Worm (Caenorhabditis elegans) whole organism, L1 larva: ENCODE results near the gene cysl-4.

Experiments
- C16A3.4 ChIP-seq: fragments of 150-350 bp; optimal IDR thresholded peaks from 2 replicates; lab custom pipeline; 2014; ENCODE audit warnings: missing biosample characterization, missing genetic modification characterization
- C34B4.2 ChIP-seq: sonication (generic microtip); optimal IDR thresholded peaks from 2 replicates; lab custom pipeline; 2017; ENCODE audit warnings: mild to moderate bottlenecking, missing genetic modification characterization, missing compliant biosample characterization
- F16B12.6 ChIP-seq: fragments of 150-350 bp; optimal IDR thresholded peaks from 2 replicates; lab custom pipeline; 2014; ENCODE audit warnings: missing biosample characterization, missing genetic modification characterization
- blmp-1 ChIP-seq: fragments of 150-350 bp; optimal IDR thresholded peaks from 2 replicates; lab custom pipeline; 2014; ENCODE audit warnings: missing biosample characterization, missing genetic modification characterization
- ceh-63 ChIP-seq: fragments of 200-800 bp; sonication (Bioruptor generic); optimal IDR thresholded peaks from 2 replicates; lab custom pipeline; 2018; ENCODE audit warnings: mild to moderate bottlenecking, missing genetic modification characterization, missing compliant biosample characterization
- ceh-8 ChIP-seq: fragments of 200-800 bp; sonication (Bioruptor generic); optimal IDR thresholded peaks from 2 replicates; lab custom pipeline; 2018; ENCODE audit warnings: mild to moderate bottlenecking, missing genetic modification characterization, moderate library complexity, missing compliant biosample characterization
- elt-3 ChIP-seq, 6 experiments: fragments of 150-350 bp in 1 of 6; sonication (generic microtip); optimal IDR thresholded peaks; 2 replicates each; lab custom pipeline; 2017 to 2018; ENCODE audit warnings: missing biosample characterization in 6 of 6, missing genetic modification characterization in 6 of 6, inconsistent platforms in 1 of 6
- fos-1 ChIP-seq: fragments of 150-350 bp; optimal IDR thresholded peaks from 2 replicates; lab custom pipeline; 2014; ENCODE audit warnings: missing biosample characterization, missing genetic modification characterization
- grh-1 ChIP-seq: fragments of 200-800 bp; sonication (Bioruptor generic); IDR thresholded peaks from 2 replicates; pipeline ENCODE4 v1.3.6; 2022; ENCODE audit warnings: missing genetic modification reagents, missing genetic modification characterization, missing compliant biosample characterization
- hlh-17 ChIP-seq: fragments of 200-800 bp; sonication (Bioruptor generic); optimal IDR thresholded peaks from 2 replicates; lab custom pipeline; 2018; ENCODE audit warnings: missing genetic modification characterization, mild to moderate bottlenecking, missing compliant biosample characterization, moderate library complexity, borderline replicate concordance
- hlh-4 ChIP-seq: sonication (generic microtip); optimal IDR thresholded peaks from 2 replicates; lab custom pipeline; 2016; ENCODE audit warnings: mild to moderate bottlenecking, missing genetic modification characterization, missing compliant biosample characterization
- isw-1 ChIP-seq: fragments of 200-800 bp; sonication (Bioruptor generic); IDR thresholded peaks from 2 replicates; pipeline ENCODE4 v1.3.6; 2022; ENCODE audit warnings: missing genetic modification characterization, missing compliant biosample characterization
- lin-15B ChIP-seq: fragments of 150-350 bp; sonication (generic microtip); optimal IDR thresholded peaks from 3 replicates; lab custom pipeline; 2014; ENCODE audit warnings: missing biosample characterization, missing genetic modification characterization
- lin-35 ChIP-seq, 2 experiments: fragments of 150-350 bp; optimal IDR thresholded peaks; 2 replicates each; lab custom pipeline; 2014; ENCODE audit warnings: missing biosample characterization in 2 of 2, missing genetic modification characterization in 2 of 2, missing genetic modification reagents in 2 of 2
- mdl-1 ChIP-seq, 2 experiments: fragments of 150-350 bp; optimal IDR thresholded peaks; 2 replicates each; lab custom pipeline; 2014 to 2017; ENCODE audit warnings: missing biosample characterization in 2 of 2, missing genetic modification characterization in 2 of 2, inconsistent platforms in 1 of 2
- mef-2 ChIP-seq: fragments of 150-350 bp; optimal IDR thresholded peaks from 2 replicates; lab custom pipeline; 2014; ENCODE audit warnings: missing biosample characterization, missing genetic modification characterization
- nhr-237 ChIP-seq: fragments of 150-350 bp; optimal IDR thresholded peaks from 2 replicates; lab custom pipeline; 2014; ENCODE audit warnings: missing biosample characterization, missing genetic modification characterization
- nhr-71 ChIP-seq: sonication (generic microtip); optimal IDR thresholded peaks from 2 replicates; lab custom pipeline; 2016; ENCODE audit warnings: mild to moderate bottlenecking, missing genetic modification characterization, moderate library complexity, missing compliant biosample characterization
- nhr-76 ChIP-seq: sonication (generic microtip); optimal IDR thresholded peaks from 2 replicates; lab custom pipeline; 2017; ENCODE audit warnings: missing biosample characterization, missing genetic modification characterization
- nhr-85 ChIP-seq: sonication (generic microtip); peaks from one replicate; lab custom pipeline; 2016; ENCODE audit warnings: missing genetic modification characterization, inconsistent platforms, missing compliant biosample characterization
- nhr-90 ChIP-seq: sonication (generic microtip); optimal IDR thresholded peaks from 2 replicates; lab custom pipeline; 2016; ENCODE audit warnings: mild to moderate bottlenecking, missing genetic modification characterization, missing compliant biosample characterization; ENCODE audit not compliant: poor library complexity
- pax-3 ChIP-seq: fragments of 200-800 bp; sonication (Bioruptor generic); optimal IDR thresholded peaks from 2 replicates; lab custom pipeline; 2018; ENCODE audit warnings: mild to moderate bottlenecking, missing genetic modification characterization, moderate library complexity, missing compliant biosample characterization
- pqm-1 ChIP-seq: sonication (generic microtip); optimal IDR thresholded peaks from 3 replicates; lab custom pipeline; 2017; ENCODE audit warnings: missing biosample characterization, missing genetic modification characterization
- snpc-4 ChIP-seq: fragments of 150-350 bp; optimal IDR thresholded peaks from 2 replicates; lab custom pipeline; 2014; ENCODE audit warnings: missing biosample characterization, missing genetic modification characterization
- snu-23 ChIP-seq: sonication (generic microtip); optimal IDR thresholded peaks from 2 replicates; lab custom pipeline; 2016; ENCODE audit warnings: missing genetic modification characterization, missing compliant biosample characterization
- sox-4 ChIP-seq: sonication (generic microtip); optimal IDR thresholded peaks from 2 replicates; lab custom pipeline; 2016; ENCODE audit warnings: missing genetic modification characterization, missing compliant biosample characterization
- sup-37 ChIP-seq: fragments of 200-800 bp; sonication (Bioruptor generic); optimal IDR thresholded peaks from 2 replicates; lab custom pipeline; 2018; ENCODE audit warnings: mild to moderate bottlenecking, missing genetic modification characterization, missing compliant biosample characterization
- tbx-2 ChIP-seq: sonication (generic microtip); optimal IDR thresholded peaks from 2 replicates; lab custom pipeline; 2016; ENCODE audit warnings: missing genetic modification characterization, missing compliant biosample characterization
- unc-30 ChIP-seq: sonication (generic microtip); optimal IDR thresholded peaks from 2 replicates; lab custom pipeline; 2017; ENCODE audit warnings: missing biosample characterization, missing genetic modification characterization
- unc-98 ChIP-seq: fragments of 200-800 bp; sonication (Bioruptor generic); IDR thresholded peaks from 2 replicates; pipeline ENCODE4 v1.3.6; 2022; ENCODE audit warnings: missing genetic modification characterization, missing compliant biosample characterization
- zip-4 ChIP-seq: fragments of 200-800 bp; sonication (Bioruptor generic); optimal IDR thresholded peaks from 2 replicates; lab custom pipeline; 2018; ENCODE audit warnings: mild to moderate bottlenecking, missing genetic modification characterization, moderate library complexity, missing compliant biosample characterization

cysl-4 gene

DNA sequence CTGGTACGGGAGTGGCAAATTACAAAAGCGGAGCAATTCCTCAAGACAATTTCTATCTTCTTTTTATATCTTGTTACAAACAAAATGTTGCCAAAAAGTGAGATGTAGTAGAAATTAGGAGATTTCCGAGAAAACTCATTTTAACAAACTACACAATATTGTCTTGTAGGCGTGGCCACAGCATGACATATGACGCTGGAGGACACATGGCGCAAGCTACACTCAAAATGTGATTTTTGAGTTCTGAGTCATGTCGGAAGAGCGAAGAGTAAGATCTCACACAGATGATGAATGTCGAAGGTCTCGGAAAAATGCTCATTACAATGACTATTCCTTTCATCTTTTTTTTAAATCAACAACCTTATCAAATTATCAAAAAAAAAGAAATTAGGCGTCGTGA lies 43.3 kb upstream of the cysl-4 start, which contains the start of gene Y40B10B.1:
Gene Y40B10B.1 (minus strand): TSS at position 101 of the 400 bp plus-strand sequence.
- no peak for TF ChIP-seq nhr-237 (tag; lab: Kevin White, UChicago)

DNA sequence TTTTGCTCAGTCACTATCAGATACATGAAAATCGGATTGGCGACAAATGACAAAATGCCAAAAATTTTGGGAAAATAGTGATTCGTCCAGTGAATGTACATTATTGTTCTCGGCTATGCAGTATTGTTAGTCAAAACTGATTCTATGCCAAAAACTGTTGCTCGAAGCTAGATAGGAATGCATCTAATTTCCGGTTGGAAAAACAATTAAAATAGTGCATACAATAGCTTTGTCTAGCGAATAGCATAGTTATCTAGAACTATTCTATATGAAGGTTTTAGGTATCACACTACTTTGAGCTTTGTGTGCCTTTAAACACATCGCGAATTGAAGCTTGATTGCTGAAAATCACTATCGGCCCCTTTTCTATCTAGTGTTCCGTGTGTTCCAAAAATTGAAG lies 40.0 kb upstream of the cysl-4 start, which contains the start of gene srj-15:
Gene srj-15 (minus strand): TSS at position 101 of the 400 bp plus-strand sequence.
- TF ChIP-seq sox-4: no peak
- no peak for TF ChIP-seq ceh-63 (GFP tag; lab: Kevin White, UChicago)
- no peak for TF ChIP-seq nhr-90 (tag; lab: Kevin White, UChicago)
- no peak for TF ChIP-seq zip-4 (GFP tag; lab: Kevin White, UChicago)
- TF ChIP-seq pax-3 (tag; lab: Kevin White, UChicago): no peak
- no peak for TF ChIP-seq lin-35 (GFP tag; optimal IDR thresholded peaks at IDR 0.05; lab: Kevin White, UChicago)
- no peak for TF ChIP-seq lin-15B (tag; lab: Kevin White, UChicago)
- no peak for TF ChIP-seq ceh-8 (GFP tag; lab: Kevin White, UChicago)
- TF ChIP-seq snu-23 (GFP tag; lab: Kevin White, UChicago): no peak

DNA sequence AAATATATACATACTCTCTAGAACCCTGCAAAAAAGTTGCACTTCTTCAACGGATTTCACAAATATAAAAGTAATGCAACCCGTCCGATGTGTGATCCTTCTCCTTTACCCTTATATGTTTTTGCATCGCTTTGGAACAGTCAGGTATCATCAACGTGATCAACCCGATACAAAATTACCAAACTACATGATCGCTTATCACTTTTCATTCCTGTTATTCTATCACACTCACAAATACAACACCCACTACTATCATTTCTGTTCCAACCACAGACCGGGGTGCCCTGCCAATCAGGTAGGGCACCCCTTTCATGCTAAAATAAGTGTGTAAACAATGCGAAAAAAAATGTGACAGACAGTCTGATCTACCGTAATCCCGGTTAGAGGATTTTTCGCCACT lies 37.8 kb upstream of the cysl-4 start:
- no peak for TF ChIP-seq grh-1
- no peak for TF ChIP-seq C16A3.4 (tag; lab: Kevin White, UChicago)
- TF ChIP-seq nhr-85 (tag; lab: Kevin White, UChicago): no peak
- TF ChIP-seq hlh-4 (tag; lab: Kevin White, UChicago): no peak
- no peak for TF ChIP-seq sup-37

DNA sequence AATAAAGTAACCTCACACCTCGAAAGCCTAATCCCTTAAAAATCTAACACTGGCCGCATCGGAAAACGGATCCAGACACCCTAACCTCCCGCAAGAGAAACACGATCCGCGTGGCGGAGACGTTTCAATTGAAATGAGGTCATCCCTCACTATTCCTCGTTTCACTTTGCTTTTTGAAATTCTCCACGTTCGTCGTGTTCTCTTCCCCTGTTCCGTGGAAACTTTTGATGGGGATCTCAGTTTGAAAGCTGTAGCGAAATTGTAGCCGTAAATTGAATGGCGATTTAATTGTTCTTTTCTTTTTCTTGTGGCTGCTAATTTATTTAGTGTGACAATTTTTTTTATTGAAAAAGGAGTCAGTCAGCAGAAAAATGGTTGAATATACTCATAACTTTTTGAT lies 36.0 kb upstream of the cysl-4 start:
- TF ChIP-seq blmp-1: peak; percentile 51
- TF ChIP-seq pqm-1 (tag; lab: Kevin White, UChicago): no peak

DNA sequence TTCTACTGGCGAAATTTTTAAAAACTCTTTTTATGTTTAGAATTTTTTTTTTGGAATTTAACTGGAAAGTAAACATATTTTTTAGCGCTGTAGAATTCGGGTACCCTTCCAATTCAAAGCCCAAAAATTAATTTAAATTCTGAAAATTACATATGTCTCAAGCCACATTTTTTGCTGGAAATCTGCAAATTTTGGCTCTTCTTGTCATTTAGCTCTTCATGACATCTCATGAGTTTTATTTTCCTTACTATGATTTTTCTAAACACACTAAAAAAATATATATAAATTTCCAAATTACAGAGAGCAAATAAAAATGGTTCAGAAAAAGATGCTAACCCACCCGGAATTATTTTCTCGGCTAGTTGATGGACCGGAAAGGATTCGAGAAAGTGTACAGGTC lies 35.5 kb upstream of the cysl-4 start, which contains the start of gene acs-3:
Gene acs-3 (plus strand): TSS at position 301 of the 400 bp plus-strand sequence.
- no peak for TF ChIP-seq pax-3 (tag; lab: Kevin White, UChicago)
- no peak for TF ChIP-seq F16B12.6 (tag; lab: Kevin White, UChicago)
- no peak for TF ChIP-seq mdl-1 (tag; optimal IDR thresholded peaks at IDR 0.05; lab: Kevin White, UChicago)
- TF ChIP-seq nhr-76: no peak
- TF ChIP-seq snpc-4 (tag; lab: Kevin White, UChicago): no peak
- TF ChIP-seq unc-30: no peak
- TF ChIP-seq elt-3 (tag; optimal IDR thresholded peaks at IDR 0.05; lab: Kevin White, UChicago): no peak
- TF ChIP-seq nhr-71: no peak
- TF ChIP-seq tbx-2 (tag; lab: Kevin White, UChicago): no peak
- TF ChIP-seq hlh-17: no peak
- no peak for TF ChIP-seq unc-98 (GFP tag; lab: Robert Waterston, UW)
- no peak for TF ChIP-seq C34B4.2
- no peak for TF ChIP-seq lin-35 (GFP tag; optimal IDR thresholded peaks at IDR 0.05; lab: Kevin White, UChicago)

DNA sequence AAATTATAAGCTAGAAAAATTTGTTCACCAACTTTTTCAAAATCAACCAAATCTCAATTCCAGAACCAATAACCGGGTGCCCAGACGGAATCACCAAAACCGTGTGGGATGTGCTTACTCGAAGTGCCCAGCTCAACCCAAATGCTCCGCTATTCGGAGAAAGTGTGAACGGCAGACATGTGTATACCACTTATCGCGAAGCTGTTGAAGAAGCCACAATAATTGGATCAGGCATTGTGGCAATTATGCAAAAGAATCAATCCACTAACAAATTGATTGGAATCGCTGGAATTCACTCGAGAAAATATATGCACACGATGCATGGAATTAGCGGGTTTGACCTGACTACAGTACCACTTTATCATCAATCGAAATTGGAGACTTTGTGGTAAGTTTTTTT lies 35.1 kb upstream of the cysl-4 start:
- no peak for TF ChIP-seq ceh-8 (GFP tag; lab: Kevin White, UChicago)
- no peak for TF ChIP-seq elt-3 (tag; optimal IDR thresholded peaks at IDR 0.05; lab: Kevin White, UChicago)
- TF ChIP-seq lin-35 (GFP tag; optimal IDR thresholded peaks at IDR 0.05; lab: Kevin White, UChicago): no peak
- no peak for TF ChIP-seq fos-1 (tag; lab: Kevin White, UChicago)
- TF ChIP-seq grh-1: no peak
- TF ChIP-seq nhr-90 (tag; lab: Kevin White, UChicago): no peak
- TF ChIP-seq isw-1 (GFP tag; lab: Robert Waterston, UW): no peak
- no peak for TF ChIP-seq mef-2 (tag; lab: Kevin White, UChicago)
- TF ChIP-seq F16B12.6 (tag; lab: Kevin White, UChicago): no peak
